Worm (Caenorhabditis elegans) whole organism, young adult: ENCODE measurements around the gene dpy-6.
"Not testable (repeated sequence)": the region's sequence is repeated elsewhere in the genome, so short reads cannot be mapped to it uniquely, and the experiment has no call there.

Source experiments
- B0336.3 ChIP-seq: fragments of 200-800 bp; sonication (Bioruptor generic); IDR thresholded peaks from 2 replicates; pipeline ENCODE4 v1.3.6; 2022; ENCODE audit warnings: missing genetic modification characterization, missing compliant biosample characterization
- C06A6.2 ChIP-seq: fragments of 200-800 bp; sonication (Bioruptor generic); conservative IDR thresholded peaks from 2 replicates; pipeline ENCODE4 v1.3.6; 2022; ENCODE audit warnings: missing genetic modification characterization, missing compliant biosample characterization
- F22D6.2 ChIP-seq: sonication (generic microtip); optimal IDR thresholded peaks from 2 replicates; lab custom pipeline; 2016; ENCODE audit warnings: mild to moderate bottlenecking, missing genetic modification characterization, missing compliant biosample characterization
- K11D2.4 ChIP-seq: fragments of 200-800 bp; sonication (Bioruptor generic); IDR thresholded peaks from 2 replicates; pipeline ENCODE4 v1.3.6; 2022; ENCODE audit warnings: missing genetic modification reagents, missing genetic modification characterization, missing compliant biosample characterization
- T26A5.8 ChIP-seq: sonication (generic microtip); optimal IDR thresholded peaks from 2 replicates; lab custom pipeline; 2016; ENCODE audit warnings: missing genetic modification characterization, missing compliant biosample characterization
- Y53G8AR.9 ChIP-seq: fragments of 200-800 bp; sonication (Bioruptor generic); conservative IDR thresholded peaks from 2 replicates; pipeline ENCODE4 v1.3.6; 2022; ENCODE audit warnings: missing genetic modification reagents, missing genetic modification characterization, missing compliant biosample characterization
- Y79H2A.3 ChIP-seq: fragments of 200-800 bp; sonication (Bioruptor generic); conservative IDR thresholded peaks from 2 replicates; pipeline ENCODE4 v1.3.6; 2022; ENCODE audit warnings: missing genetic modification reagents, missing genetic modification characterization, missing compliant biosample characterization
- ZK185.1 ChIP-seq: sonication (generic microtip); optimal IDR thresholded peaks from 2 replicates; lab custom pipeline; 2016; ENCODE audit warnings: mild to moderate bottlenecking, missing genetic modification characterization, missing compliant biosample characterization; ENCODE audit not compliant: poor library complexity, severe bottlenecking
- atf-7 ChIP-seq: sonication (generic microtip); optimal IDR thresholded peaks from 2 replicates; lab custom pipeline; 2017; ENCODE audit warnings: mild to moderate bottlenecking, missing genetic modification characterization, missing compliant biosample characterization
- athp-1 ChIP-seq: sonication (generic microtip); optimal IDR thresholded peaks from 2 replicates; lab custom pipeline; 2017; ENCODE audit warnings: mild to moderate bottlenecking, missing genetic modification characterization, missing compliant biosample characterization
- bed-1 ChIP-seq: fragments of 200-800 bp; sonication (Bioruptor generic); IDR thresholded peaks from 2 replicates; pipeline ENCODE4 v1.3.6; 2022; ENCODE audit warnings: missing genetic modification reagents, missing genetic modification characterization, missing compliant biosample characterization
- cebp-1 ChIP-seq, 2 experiments: fragments of 200-800 bp in 1 of 2; sonication (Bioruptor generic) in 1 of 2; sonication (generic microtip) in 1 of 2; IDR thresholded peaks in 1 of 2; optimal IDR thresholded peaks in 1 of 2; 2 replicates each; pipeline versions ENCODE4 v1.3.6 to Lab custom; 2017 to 2022; ENCODE audit warnings: missing compliant biosample characterization in 2 of 2, missing genetic modification characterization in 2 of 2, mild to moderate bottlenecking in 1 of 2, missing genetic modification reagents in 1 of 2, moderate library complexity in 1 of 2
- ceh-58 ChIP-seq: fragments of 200-800 bp; sonication (Bioruptor generic); IDR thresholded peaks from 2 replicates; pipeline ENCODE4 v1.3.6; 2022; ENCODE audit warnings: missing genetic modification characterization, missing compliant biosample characterization
- chd-7 ChIP-seq: sonication (generic microtip); optimal IDR thresholded peaks from 2 replicates; lab custom pipeline; 2016; ENCODE audit warnings: mild to moderate bottlenecking, missing genetic modification characterization, moderate library complexity, missing compliant biosample characterization
- die-1 ChIP-seq: sonication (generic microtip); optimal IDR thresholded peaks from 2 replicates; lab custom pipeline; 2016; ENCODE audit warnings: missing genotype, mild to moderate bottlenecking, missing genetic modification characterization, missing compliant biosample characterization
- dpff-1 ChIP-seq: sonication (generic microtip); optimal IDR thresholded peaks from 2 replicates; lab custom pipeline; 2017; ENCODE audit warnings: mild to moderate bottlenecking, missing genetic modification characterization, missing compliant biosample characterization
- hmg-1.2 ChIP-seq: fragments of 200-800 bp; sonication (Bioruptor generic); IDR thresholded peaks from 2 replicates; pipeline ENCODE4 v1.3.6; 2022; ENCODE audit warnings: missing genetic modification reagents, missing genetic modification characterization, missing compliant biosample characterization
- lin-35 ChIP-seq, 3 experiments: fragments of 150-350 bp in 2 of 3; sonication (generic microtip) in 1 of 3; optimal IDR thresholded peaks; 2 replicates each; lab custom pipeline; 2014 to 2018; ENCODE audit warnings: missing biosample characterization in 3 of 3, missing genetic modification characterization in 3 of 3, missing genetic modification reagents in 3 of 3
- lir-1 ChIP-seq: fragments of 200-800 bp; sonication (Bioruptor generic); conservative IDR thresholded peaks from 2 replicates; pipeline ENCODE4 v1.3.6; 2022; ENCODE audit warnings: missing genetic modification reagents, missing genetic modification characterization, missing compliant biosample characterization
- lsl-1 ChIP-seq: fragments of 200-800 bp; sonication (Bioruptor generic); optimal IDR thresholded peaks from 2 replicates; lab custom pipeline; 2018; ENCODE audit warnings: mild to moderate bottlenecking, missing genetic modification characterization, moderate library complexity, missing compliant biosample characterization
- madf-10 ChIP-seq: sonication (generic microtip); optimal IDR thresholded peaks from 2 replicates; lab custom pipeline; 2016; ENCODE audit warnings: mild to moderate bottlenecking, missing genetic modification characterization, missing compliant biosample characterization
- mes-4 ChIP-seq: sonication (generic microtip); optimal IDR thresholded peaks from 2 replicates; lab custom pipeline; 2016; ENCODE audit warnings: missing genotype, missing genetic modification characterization, missing compliant biosample characterization
- nfya-2 ChIP-seq: fragments of 200-800 bp; sonication (Bioruptor generic); IDR thresholded peaks from 2 replicates; pipeline ENCODE4 v1.3.6; 2022; ENCODE audit warnings: missing genetic modification reagents, missing genetic modification characterization, missing compliant biosample characterization
- nhr-90 ChIP-seq: sonication (generic microtip); optimal IDR thresholded peaks from 2 replicates; lab custom pipeline; 2016; ENCODE audit warnings: missing genotype, mild to moderate bottlenecking, missing genetic modification characterization, missing compliant biosample characterization
- rcor-1 ChIP-seq: fragments of 200-800 bp; sonication (Bioruptor generic); IDR thresholded peaks from 2 replicates; pipeline ENCODE4 v1.3.6; 2022; ENCODE audit warnings: missing genetic modification reagents, missing genetic modification characterization, missing compliant biosample characterization
- snpc-1.1 ChIP-seq: sonication (generic microtip); optimal IDR thresholded peaks from 2 replicates; lab custom pipeline; 2017; ENCODE audit warnings: missing genetic modification characterization, mild to moderate bottlenecking, missing compliant biosample characterization, antibody characterized with exemption, moderate library complexity, missing genotype, missing genetic modification reagents; ENCODE audit not compliant: insufficient read depth
- snpc-1.3 ChIP-seq: sonication (generic microtip); optimal IDR thresholded peaks from 2 replicates; lab custom pipeline; 2017; ENCODE audit warnings: missing genetic modification characterization, mild to moderate bottlenecking, missing compliant biosample characterization, antibody characterized with exemption, moderate library complexity, missing genotype, missing genetic modification reagents; ENCODE audit not compliant: insufficient read depth
- snpc-4 ChIP-seq, 5 experiments: fragments of 150-350 bp in 1 of 5; sonication (generic microtip) in 4 of 5; optimal IDR thresholded peaks; 2 replicates each; lab custom pipeline; 2014 to 2018; ENCODE audit warnings: missing genetic modification characterization in 5 of 5, missing biosample characterization in 3 of 5, antibody characterized with exemption in 2 of 5, mild to moderate bottlenecking in 2 of 5, missing compliant biosample characterization in 2 of 5, missing genotype in 2 of 5, moderate library complexity in 2 of 5, missing genetic modification reagents in 1 of 5
- sptf-2 ChIP-seq: fragments of 200-800 bp; sonication (Bioruptor generic); optimal IDR thresholded peaks from 2 replicates; lab custom pipeline; 2018; ENCODE audit warnings: mild to moderate bottlenecking, missing genetic modification characterization, missing compliant biosample characterization
- tlf-1 ChIP-seq: fragments of 200-800 bp; sonication (Bioruptor generic); optimal IDR thresholded peaks from 2 replicates; lab custom pipeline; 2018; ENCODE audit warnings: mild to moderate bottlenecking, missing genetic modification characterization, missing compliant biosample characterization
- ztf-18 ChIP-seq: sonication (generic microtip); optimal IDR thresholded peaks from 2 replicates; lab custom pipeline; 2016; ENCODE audit warnings: missing genotype, mild to moderate bottlenecking, missing genetic modification characterization, missing compliant biosample characterization
- ztf-3 ChIP-seq: fragments of 200-800 bp; sonication (Bioruptor generic); optimal IDR thresholded peaks from 2 replicates; lab custom pipeline; 2018; ENCODE audit warnings: mild to moderate bottlenecking, missing genetic modification characterization, missing compliant biosample characterization

dpy-6 gene

DNA sequence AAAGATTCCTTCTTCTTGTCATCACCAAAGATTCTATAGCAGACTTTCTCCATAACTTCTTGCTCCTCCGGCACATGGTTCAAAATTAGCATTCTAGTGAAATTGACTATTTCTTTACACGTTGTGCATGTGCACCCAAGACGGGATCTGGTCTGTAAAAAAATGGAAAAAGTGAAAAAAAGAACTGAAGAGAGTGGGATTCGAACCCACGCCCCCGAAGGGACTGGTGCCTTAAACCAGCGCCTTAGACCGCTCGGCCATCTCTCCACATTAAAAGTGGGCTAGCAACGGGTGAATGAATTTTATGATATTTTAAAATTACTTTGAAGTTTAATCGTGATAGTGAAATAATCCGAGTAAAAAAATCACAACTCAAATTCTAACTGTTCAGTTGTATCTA is 37.7 kb downstream of the dpy-6 start (continued):
- TF ChIP-seq nhr-90 (tag; lab: Kevin White, UChicago) = peak; percentile 37
- no peak for TF ChIP-seq ztf-3 (GFP tag; lab: Kevin White, UChicago)
- TF ChIP-seq snpc-1.3 = peak; percentile 17
- TF ChIP-seq sptf-2 (GFP tag; lab: Kevin White, UChicago) = no peak
- 0 out of 2 replicates have a peak, but pooled peaks have one; percentile 38 for TF ChIP-seq Y53G8AR.9 (GFP tag; lab: Robert Waterston, UW)
- TF ChIP-seq ZK185.1 (tag; lab: Kevin White, UChicago) = no peak
- TF ChIP-seq snpc-4 (GFP tag; optimal IDR thresholded peaks at IDR 0.05; lab: Kevin White, UChicago) = no peak
- peak in 1 of 4 experiments; percentile 38 for TF ChIP-seq snpc-4 (tag; optimal IDR thresholded peaks at IDR 0.05; lab: Kevin White, UChicago)
- TF ChIP-seq athp-1 (tag; lab: Kevin White, UChicago) = no peak
- TF ChIP-seq K11D2.4 (GFP tag; lab: Robert Waterston, UW) = no peak
- TF ChIP-seq hmg-1.2 = peak; percentile 33; the same call in 1 of the 2 replicates
- TF ChIP-seq T26A5.8 (tag; lab: Kevin White, UChicago) = no peak
- TF ChIP-seq bed-1 (GFP tag; lab: Robert Waterston, UW) = no peak
- TF ChIP-seq, all 124 proteins: peak for 14

- no peak for TF ChIP-seq rcor-1 (GFP tag; lab: Robert Waterston, UW)
- no peak for TF ChIP-seq lsl-1 (GFP tag; lab: Kevin White, UChicago)
- TF ChIP-seq cebp-1 (GFP tag; IDR thresholded peaks at IDR 0.05; lab: Robert Waterston, UW) = no peak
- no peak for TF ChIP-seq cebp-1 (tag; optimal IDR thresholded peaks at IDR 0.05; lab: Kevin White, UChicago)
- TF ChIP-seq lin-35 (GFP tag; optimal IDR thresholded peaks at IDR 0.05; lab: Kevin White, UChicago) = no peak
- no peak for TF ChIP-seq ztf-18 (tag; lab: Kevin White, UChicago)
- TF ChIP-seq, all 124 proteins: peak for 0
Measured at ce11 chrX:8416819-8417218, 38.6 kb downstream of the dpy-6 start, which contains the start of gene ced-8. Gene ced-8 (minus strand): TSS chrX:8416919.

DNA sequence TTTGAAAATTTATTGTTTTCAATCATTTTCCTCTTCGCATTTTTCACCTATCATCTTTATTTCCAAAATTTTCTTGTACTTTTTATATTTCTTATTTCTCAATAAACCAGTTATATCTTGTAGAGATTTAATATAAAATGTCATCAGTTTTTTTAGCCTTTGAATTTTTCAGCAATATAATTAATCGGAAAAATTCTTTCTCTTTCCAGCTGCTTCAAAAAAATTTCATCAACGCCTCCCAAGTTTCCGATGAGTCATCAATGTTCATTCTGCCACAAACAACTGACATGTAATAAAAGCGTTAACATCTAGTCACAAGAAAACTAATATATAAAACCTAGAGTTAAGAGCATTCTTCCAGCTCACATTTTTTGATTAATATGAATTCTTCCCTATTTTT is 42.3 kb downstream of the dpy-6 start, which contains the start of gene F08F1.4:
Gene F08F1.4, plus strand, starts transcription at position 301 of the 400 bp plus-strand sequence.
- TF ChIP-seq ZK185.1 (tag; lab: Kevin White, UChicago) = no peak
- TF ChIP-seq tlf-1 (GFP tag; lab: Kevin White, UChicago) = no peak
- no peak for TF ChIP-seq C06A6.2
- TF ChIP-seq sptf-2 (GFP tag; lab: Kevin White, UChicago) = no peak
- no peak for TF ChIP-seq F22D6.2 (tag; lab: Kevin White, UChicago)
- TF ChIP-seq atf-7 = no peak
- TF ChIP-seq nfya-2 (GFP tag; lab: Robert Waterston, UW) = no peak
- no peak for TF ChIP-seq mes-4 (tag; lab: Kevin White, UChicago)
- TF ChIP-seq B0336.3 (GFP tag; lab: Robert Waterston, UW) = no peak
- no peak for TF ChIP-seq madf-10 (tag; lab: Kevin White, UChicago)
- TF ChIP-seq dpff-1 (tag; lab: Kevin White, UChicago) = no peak
- no peak for TF ChIP-seq Y79H2A.3 (GFP tag; lab: Robert Waterston, UW)
- TF ChIP-seq lir-1 (GFP tag; lab: Robert Waterston, UW) = no peak
- no peak for TF ChIP-seq chd-7
- no peak for TF ChIP-seq ceh-58 (GFP tag; lab: Robert Waterston, UW)
- no peak for TF ChIP-seq die-1 (tag; lab: Kevin White, UChicago)

DNA sequence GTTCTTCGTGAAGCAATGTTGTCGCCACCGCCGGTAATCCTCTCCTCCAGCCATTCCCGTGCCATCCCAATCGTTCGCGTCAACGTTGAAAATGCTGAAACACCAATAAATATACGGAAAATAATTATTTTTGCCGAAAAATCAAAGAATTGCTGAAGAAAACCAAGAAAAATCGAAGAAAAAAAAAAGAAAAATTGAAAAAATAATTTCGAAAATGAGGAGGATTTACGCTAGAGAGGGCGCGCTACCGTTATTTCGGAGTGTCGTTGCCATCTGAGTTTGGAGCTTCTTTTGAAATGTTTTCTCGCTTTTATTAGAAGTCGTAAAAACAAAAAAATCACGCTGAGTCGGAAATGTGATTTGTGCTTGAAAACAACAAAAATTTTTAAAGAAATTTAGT is 44.7 kb downstream of the dpy-6 start, which contains the start of gene F08F1.9:
Gene F08F1.9, minus strand, starts transcription at position 101 of the 400 bp plus-strand sequence.
- not testable (repeated sequence) for TF ChIP-seq C06A6.2; sptf-2 (GFP tag; lab: Kevin White, UChicago); snpc-1.1 (tag; lab: Kevin White, UChicago)
